Worm (Caenorhabditis elegans) whole organism, early embryonic: Measurements from ENCODE around the gene rin-1.
"Not testable (repeated sequence)": the region's sequence is repeated elsewhere in the genome, so short reads cannot be mapped to it uniquely, and the experiment has no call there.

Source experiments
- B0310.2 ChIP-seq: sonication (generic microtip); optimal IDR thresholded peaks from 2 replicates; lab custom pipeline; 2016; ENCODE audit warnings: mild to moderate bottlenecking, missing genetic modification characterization, missing compliant biosample characterization
- F13C5.2 ChIP-seq: sonication (generic microtip); optimal IDR thresholded peaks from 2 replicates; lab custom pipeline; 2017; ENCODE audit warnings: mild to moderate bottlenecking, missing genetic modification characterization, inconsistent platforms, missing compliant biosample characterization
- aly-1 ChIP-seq: sonication (generic microtip); optimal IDR thresholded peaks from 2 replicates; lab custom pipeline; 2016; ENCODE audit warnings: missing genetic modification characterization, missing compliant biosample characterization
- ama-1 ChIP-seq: fragments of 150-350 bp; optimal IDR thresholded peaks from 2 replicates; lab custom pipeline; 2014
- ceh-13 ChIP-seq: fragments of 200-800 bp; sonication (Bioruptor generic); optimal IDR thresholded peaks from 2 replicates; lab custom pipeline; 2018; ENCODE audit warnings: mild to moderate bottlenecking, missing genetic modification characterization, missing compliant biosample characterization
- ceh-36 ChIP-seq: sonication (generic microtip); optimal IDR thresholded peaks from 2 replicates; lab custom pipeline; 2016; ENCODE audit warnings: missing genetic modification characterization, inconsistent platforms, missing compliant biosample characterization
- ets-7 ChIP-seq: sonication (generic microtip); optimal IDR thresholded peaks from 2 replicates; lab custom pipeline; 2016; ENCODE audit warnings: missing genotype, missing genetic modification characterization, missing compliant biosample characterization
- flt-1 ChIP-seq: fragments of 200-800 bp; sonication (Bioruptor generic); IDR thresholded peaks from 2 replicates; pipeline ENCODE4 v1.3.6; 2022; ENCODE audit warnings: missing genetic modification characterization, missing compliant biosample characterization
- hmbx-1 ChIP-seq: sonication (generic microtip); optimal IDR thresholded peaks from 2 replicates; lab custom pipeline; 2016; ENCODE audit warnings: mild to moderate bottlenecking, missing genetic modification characterization, missing compliant biosample characterization
- hmg-4 ChIP-seq: fragments of 200-800 bp; sonication (Bioruptor generic); optimal IDR thresholded peaks from 2 replicates; lab custom pipeline; 2018; ENCODE audit warnings: mild to moderate bottlenecking, missing genetic modification characterization, missing compliant biosample characterization
- hnd-1 ChIP-seq: sonication (generic microtip); optimal IDR thresholded peaks from 2 replicates; lab custom pipeline; 2016; ENCODE audit warnings: missing genetic modification characterization, missing compliant biosample characterization
- pes-1 ChIP-seq: fragments of 200-800 bp; sonication (Bioruptor generic); IDR thresholded peaks from 2 replicates; pipeline ENCODE4 v1.3.6; 2022; ENCODE audit warnings: missing genetic modification reagents, missing genetic modification characterization, missing compliant biosample characterization
- scrt-1 ChIP-seq: fragments of 200-800 bp; sonication (Bioruptor generic); IDR thresholded peaks from 2 replicates; pipeline ENCODE4 v1.3.6; 2022; ENCODE audit warnings: missing genetic modification characterization, missing compliant biosample characterization
- sea-1 ChIP-seq: fragments of 200-800 bp; sonication (Bioruptor generic); conservative IDR thresholded peaks from 2 replicates; pipeline ENCODE4 v1.3.6; 2022; ENCODE audit warnings: missing genetic modification characterization, missing compliant biosample characterization
- tbx-11 ChIP-seq: fragments of 200-800 bp; sonication (Bioruptor generic); IDR thresholded peaks from 2 replicates; pipeline ENCODE4 v1.3.6; 2022; ENCODE audit warnings: missing genetic modification characterization, missing compliant biosample characterization
- tbx-37 ChIP-seq: fragments of 200-800 bp; sonication (Bioruptor generic); conservative IDR thresholded peaks from 2 replicates; pipeline ENCODE4 v1.3.6; 2022; ENCODE audit warnings: missing genetic modification reagents, missing genetic modification characterization, missing compliant biosample characterization
- tra-4 ChIP-seq: sonication (generic microtip); optimal IDR thresholded peaks from 2 replicates; lab custom pipeline; 2017; ENCODE audit warnings: missing genetic modification characterization, missing compliant biosample characterization

rin-1 gene

DNA sequence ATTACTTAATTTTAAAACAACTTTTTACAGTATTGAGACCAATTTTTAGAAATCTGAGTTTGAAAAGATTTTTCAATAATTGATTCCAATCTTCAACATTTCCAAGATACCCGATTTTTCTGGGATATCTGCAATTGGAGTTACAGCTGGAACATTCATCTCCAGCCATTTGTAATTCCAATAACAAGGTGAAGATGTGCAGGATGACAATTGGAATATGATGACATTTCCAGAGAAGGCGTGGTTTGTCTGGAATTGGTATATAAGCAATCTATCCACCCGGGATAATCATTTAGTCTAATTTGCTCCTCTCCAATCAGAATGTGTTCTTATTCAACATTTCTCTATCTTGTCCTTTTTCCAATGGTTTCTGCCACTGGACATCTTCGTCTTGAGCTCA is 34.3 kb downstream of the rin-1 start, which contains the start of gene Y50E8A.11:
Gene Y50E8A.11 (plus strand): TSS at position 301 of the 400 bp plus-strand sequence.
- no peak for TF ChIP-seq B0310.2 (tag; lab: Kevin White, UChicago)
- TF ChIP-seq ets-7 (tag; lab: Kevin White, UChicago): no peak
- TF ChIP-seq flt-1 (GFP tag; lab: Robert Waterston, UW): no peak
- no peak for TF ChIP-seq aly-1 (tag; lab: Kevin White, UChicago)
- TF ChIP-seq hmg-4 (GFP tag; lab: Kevin White, UChicago): no peak
- TF ChIP-seq tra-4 (tag; lab: Kevin White, UChicago): no peak
- TF ChIP-seq pes-1: no peak
- no peak for TF ChIP-seq tbx-11
- no peak for TF ChIP-seq hmbx-1 (tag; lab: Kevin White, UChicago)
- TF ChIP-seq scrt-1 (GFP tag; lab: Robert Waterston, UW): no peak
- TF ChIP-seq tbx-37: no peak
- TF ChIP-seq ceh-13 (GFP tag; lab: Kevin White, UChicago): no peak
- no peak for TF ChIP-seq F13C5.2 (tag; lab: Kevin White, UChicago)
- no peak for TF ChIP-seq ama-1 (lab: Kevin White, UChicago)
- no peak for TF ChIP-seq ceh-36 (tag; lab: Kevin White, UChicago)
- no peak for TF ChIP-seq sea-1

DNA sequence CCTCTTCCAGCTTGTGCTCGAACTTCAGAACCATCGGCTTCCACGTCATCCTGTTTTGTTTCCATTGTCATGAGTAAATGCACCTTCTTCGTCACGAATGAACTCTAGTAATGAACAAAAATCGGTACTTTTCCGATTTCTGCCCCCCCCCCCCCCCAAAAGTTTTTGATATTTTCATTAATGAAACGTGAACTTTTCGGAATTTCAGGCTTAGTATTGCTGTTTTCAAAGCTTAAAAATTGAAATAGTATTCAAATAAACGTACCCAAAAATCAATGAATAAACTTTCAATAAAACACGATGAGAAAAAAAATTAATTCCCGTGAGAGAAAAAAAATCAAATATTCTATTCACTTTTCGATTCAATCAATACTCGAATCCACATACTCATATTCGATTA is 35.8 kb downstream of the rin-1 start, which contains the start of the genes scrm-7 and Y50E8A.10:
Gene scrm-7 (minus strand): TSS at position 101 of the 400 bp plus-strand sequence.
Gene Y50E8A.10 (plus strand): TSS at position 353 of the 400 bp plus-strand sequence.
- TF ChIP-seq aly-1 (tag; lab: Kevin White, UChicago) (no peak), ceh-13 (GFP tag; lab: Kevin White, UChicago) (no peak), ets-7 (tag; lab: Kevin White, UChicago) (no peak), flt-1 (GFP tag; lab: Robert Waterston, UW) (no peak), hmg-4 (GFP tag; lab: Kevin White, UChicago) (no peak)

DNA sequence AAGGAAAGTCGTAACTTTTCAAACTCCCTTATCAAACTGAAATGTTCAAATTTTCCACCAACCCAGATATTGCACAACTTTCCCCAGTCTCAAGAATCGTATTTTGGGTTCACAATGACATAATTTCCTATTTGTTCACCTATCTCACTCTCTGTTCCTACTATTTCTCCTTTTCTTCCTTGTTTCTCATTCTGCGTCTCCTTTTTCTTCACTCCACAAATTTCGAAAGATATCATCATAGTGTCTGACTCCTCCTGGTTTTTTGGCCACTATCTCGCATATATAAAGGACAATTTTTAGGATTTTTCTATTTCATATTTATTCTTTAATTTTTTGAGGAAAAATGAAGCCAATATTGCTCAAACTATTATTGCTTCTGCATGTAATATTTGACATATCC is 42.4 kb downstream of the rin-1 start, which contains the start of gene haf-7:
Gene haf-7 (plus strand): TSS at position 211 of the 400 bp plus-strand sequence.
- no peak for TF ChIP-seq ceh-36 (tag; lab: Kevin White, UChicago)
- TF ChIP-seq hmg-4 (GFP tag; lab: Kevin White, UChicago): no peak
- TF ChIP-seq ama-1 (lab: Kevin White, UChicago): no peak
- no peak for TF ChIP-seq flt-1 (GFP tag; lab: Robert Waterston, UW)
- no peak for TF ChIP-seq ceh-13 (GFP tag; lab: Kevin White, UChicago)
- TF ChIP-seq tbx-11: no peak
- TF ChIP-seq pes-1: no peak
- no peak for TF ChIP-seq F13C5.2 (tag; lab: Kevin White, UChicago)

DNA sequence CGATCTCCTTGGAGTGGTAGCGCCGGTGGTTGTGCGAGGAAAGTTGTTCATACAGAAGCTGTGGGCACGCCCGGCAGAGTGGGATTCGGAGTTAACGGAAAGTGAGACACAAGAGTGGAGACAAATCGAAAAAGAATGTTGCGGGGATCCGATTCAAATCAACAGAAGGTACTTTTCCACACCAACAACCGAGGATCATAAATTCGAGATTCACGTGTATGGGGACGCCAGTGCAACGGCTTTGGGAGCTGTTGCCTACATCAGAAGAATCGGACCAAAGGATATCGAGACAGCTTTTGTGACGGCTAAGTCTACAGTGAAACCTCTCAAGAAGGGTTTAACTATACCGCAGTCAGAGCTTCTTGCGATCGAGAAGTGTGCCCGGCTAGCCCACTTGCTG is 51.8 kb downstream of the rin-1 start:
- no peak for TF ChIP-seq sea-1
- TF ChIP-seq hmg-4 (GFP tag; lab: Kevin White, UChicago): no peak
- TF ChIP-seq ceh-36 (tag; lab: Kevin White, UChicago): no peak
- TF ChIP-seq flt-1 (GFP tag; lab: Robert Waterston, UW): no peak
- no peak for TF ChIP-seq ama-1 (lab: Kevin White, UChicago)
- TF ChIP-seq pes-1: no peak
- TF ChIP-seq tbx-37: no peak
- TF ChIP-seq scrt-1 (GFP tag; lab: Robert Waterston, UW): no peak
- TF ChIP-seq ceh-13 (GFP tag; lab: Kevin White, UChicago): no peak
- no peak for TF ChIP-seq hmbx-1 (tag; lab: Kevin White, UChicago)
- TF ChIP-seq tbx-11: no peak
- no peak for TF ChIP-seq tra-4 (tag; lab: Kevin White, UChicago)
- no peak for TF ChIP-seq B0310.2 (tag; lab: Kevin White, UChicago)
- TF ChIP-seq ets-7 (tag; lab: Kevin White, UChicago): no peak
- no peak for TF ChIP-seq F13C5.2 (tag; lab: Kevin White, UChicago)
- TF ChIP-seq hnd-1 (tag; lab: Kevin White, UChicago): no peak
- TF ChIP-seq aly-1 (tag; lab: Kevin White, UChicago): no peak

DNA sequence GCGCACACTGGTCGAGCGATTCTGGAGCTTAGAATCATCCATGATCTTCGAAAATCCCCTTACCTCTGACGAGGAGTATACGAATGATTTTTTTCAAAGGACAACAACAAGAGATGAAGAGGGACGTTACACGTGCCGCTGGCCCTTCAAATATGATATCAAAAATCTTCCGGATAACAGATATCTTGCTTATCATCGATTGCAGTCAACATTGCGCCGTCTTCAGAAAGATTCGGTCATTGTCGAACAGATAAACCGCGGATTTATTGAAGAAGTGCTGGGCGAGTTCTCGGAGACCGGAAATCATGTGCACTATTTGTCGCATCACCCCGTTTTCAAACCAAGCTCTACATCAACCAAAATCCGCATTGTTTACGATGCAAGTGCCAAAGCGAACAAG is 52.8 kb downstream of the rin-1 start:
- TF ChIP-seq tra-4 (tag; lab: Kevin White, UChicago) (no peak), aly-1 (tag; lab: Kevin White, UChicago) (no peak), ceh-13 (GFP tag; lab: Kevin White, UChicago) (no peak), ceh-36 (tag; lab: Kevin White, UChicago) (no peak), hmg-4 (GFP tag; lab: Kevin White, UChicago) (no peak), tbx-11 (no peak), hnd-1 (tag; lab: Kevin White, UChicago) (no peak), ets-7 (tag; lab: Kevin White, UChicago) (no peak), ama-1 (lab: Kevin White, UChicago) (no peak), hmbx-1 (tag; lab: Kevin White, UChicago) (no peak), flt-1 (GFP tag; lab: Robert Waterston, UW) (no peak), tbx-37 (no peak), pes-1 (no peak), scrt-1 (GFP tag; lab: Robert Waterston, UW) (no peak)

DNA sequence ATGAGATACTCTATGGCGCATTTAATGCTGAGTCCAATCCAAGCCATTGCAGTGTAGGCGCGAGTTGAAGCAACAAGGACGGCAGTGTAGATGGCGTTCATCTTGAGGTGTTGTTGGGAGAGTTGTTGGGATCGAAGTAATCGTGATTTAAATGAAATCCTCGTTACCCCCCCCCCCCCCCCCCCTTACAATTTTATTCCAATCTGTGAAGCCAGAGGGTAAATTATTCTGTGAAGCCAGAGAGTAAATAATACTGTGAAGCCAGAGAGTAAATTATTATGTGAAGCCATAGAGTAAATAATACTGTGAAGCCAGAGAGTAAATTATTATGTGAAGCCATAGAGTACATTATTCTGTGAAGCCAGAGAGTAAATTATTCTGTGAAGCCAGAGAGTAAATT is 65.0 kb downstream of the rin-1 start, which contains the start of gene nspa-10:
Gene nspa-10 (minus strand): TSS at position 101 of the 400 bp plus-strand sequence.
- not testable (repeated sequence) for TF ChIP-seq flt-1 (GFP tag; lab: Robert Waterston, UW); tra-4 (tag; lab: Kevin White, UChicago); ceh-13 (GFP tag; lab: Kevin White, UChicago)

DNA sequence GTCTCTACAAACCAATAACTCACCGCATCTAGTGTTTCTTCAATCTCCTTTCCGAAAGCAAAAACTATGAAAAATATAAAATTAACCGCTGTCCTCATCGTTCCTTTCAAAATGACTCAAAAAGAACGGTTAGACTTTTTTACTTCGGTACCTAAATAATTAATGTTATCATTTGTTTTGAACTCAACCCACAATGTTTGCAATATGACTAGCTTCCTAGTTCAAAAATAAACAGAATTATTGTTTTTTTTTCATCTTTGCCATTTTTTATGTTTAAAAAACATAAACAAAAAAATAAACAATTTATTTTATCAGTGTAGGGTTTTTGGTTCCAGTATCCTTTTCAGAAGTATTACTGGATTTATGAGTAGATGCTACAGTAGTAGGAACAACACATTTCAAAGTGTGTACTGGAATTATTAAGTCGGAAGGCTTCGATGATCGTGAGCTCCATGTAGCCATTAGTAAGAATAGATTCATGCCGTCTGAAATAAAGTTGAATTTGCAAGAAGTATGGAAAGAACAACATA is 66.7 kb downstream of the rin-1 start, which contains the start of the genes lipl-8 and Y50E8A.22:
Gene lipl-8 (minus strand): TSS at position 101 of the 530 bp plus-strand sequence.
Gene Y50E8A.22 (minus strand): TSS at position 480 of the 530 bp plus-strand sequence.
- TF ChIP-seq B0310.2 (tag; lab: Kevin White, UChicago) (no peak), ama-1 (lab: Kevin White, UChicago) (no peak), ets-7 (tag; lab: Kevin White, UChicago) (no peak)
